Worm (Caenorhabditis elegans): ENCODE data around the gene asna-1.

asna-1 gene

ce11 chrIII:8867922-8868655, 26.8 kb upstream of the asna-1 start (continued):
- TF ChIP-seq lim-7 (GFP tag; IDR thresholded peaks at IDR 0.05) (no peak), unc-130 (GFP tag; optimal IDR thresholded peaks at IDR 0.05) (no peak), lir-3 (tag; optimal IDR thresholded peaks at IDR 0.05) (no peak), cey-2 (tag; optimal IDR thresholded peaks at IDR 0.05; ENCODE audit: borderline replicate concordance, insufficient read depth) (peak; percentile 27), lsy-2 (tag; optimal IDR thresholded peaks at IDR 0.05) (peak in 1 of 2 experiments; percentile 70), zfp-2 (tag; optimal IDR thresholded peaks at IDR 0.05) (no peak), sdz-12 (GFP tag; optimal IDR thresholded peaks at IDR 0.05) (no peak), madf-9 (GFP tag; conservative IDR thresholded peaks at IDR 0.05) (no peak; the same call in 1 of the 2 replicates), hif-1 (tag; optimal IDR thresholded peaks at IDR 0.05) (no peak), hmg-1.1 (GFP tag; IDR thresholded peaks at IDR 0.05) (no peak), ZK337.2 (GFP tag; IDR thresholded peaks at IDR 0.05) (no peak), nhr-11 (tag; optimal IDR thresholded peaks at IDR 0.05) (peak; percentile 24), lin-13 (GFP tag; optimal IDR thresholded peaks at IDR 0.05) (peak; percentile 33), ztf-7 (tag; optimal IDR thresholded peaks at IDR 0.05) (no peak), ceh-82 (tag; optimal IDR thresholded peaks at IDR 0.05) (no peak), gei-8 (GFP tag; optimal IDR thresholded peaks at IDR 0.05) (no peak), daf-19 (GFP tag; conservative IDR thresholded peaks at IDR 0.05) (no peak), lin-29 (GFP tag; IDR thresholded peaks at IDR 0.05) (no peak), dve-1 (tag; optimal IDR thresholded peaks at IDR 0.05; ENCODE audit: insufficient read depth) (peak; percentile 93), zag-1 (tag; optimal IDR thresholded peaks at IDR 0.05) (no peak), skn-1 (tag; optimal IDR thresholded peaks at IDR 0.05) (no peak), F37D6.2 (tag; optimal IDR thresholded peaks at IDR 0.05) (no peak), fkh-10 (GFP tag; optimal IDR thresholded peaks at IDR 0.05) (no peak), mep-1 (tag; optimal IDR thresholded peaks at IDR 0.05) (peak; percentile 61), Y5F2A.4 (GFP tag; optimal IDR thresholded peaks at IDR 0.05) (no peak), ces-1 (GFP tag; optimal IDR thresholded peaks at IDR 0.05) (no peak), dmd-9 (GFP tag; IDR thresholded peaks at IDR 0.05) (no peak), nhr-77 (tag; optimal IDR thresholded peaks at IDR 0.05) (peak; percentile 84), R02D3.7 (tag; optimal IDR thresholded peaks at IDR 0.05) (no peak), nhr-28 (tag; optimal IDR thresholded peaks at IDR 0.05) (peak; percentile 95), daf-16 (GFP tag; optimal IDR thresholded peaks at IDR 0.05) (no peak), daf-16 (tag; optimal IDR thresholded peaks at IDR 0.05) (peak; percentile 96), snpc-4 (tag; optimal IDR thresholded peaks at IDR 0.05) (no peak), arid-1 (GFP tag; conservative IDR thresholded peaks at IDR 0.05) (no peak), nhr-102 (tag; optimal IDR thresholded peaks at IDR 0.05) (no peak), lin-15B (tag; optimal IDR thresholded peaks at IDR 0.05) (no peak), ztf-11 (tag; optimal IDR thresholded peaks at IDR 0.05) (no peak), php-3 (GFP tag; IDR thresholded peaks at IDR 0.05) (no peak), T20F7.1 (GFP tag; optimal IDR thresholded peaks at IDR 0.05) (peak; percentile 55), ctbp-1 (GFP tag; IDR thresholded peaks at IDR 0.05) (no peak), F49E8.2 (tag; optimal IDR thresholded peaks at IDR 0.05; ENCODE audit: borderline replicate concordance) (no peak), Y48G9A.11 (GFP tag; IDR thresholded peaks at IDR 0.05) (no peak), mxl-3 (GFP tag; optimal IDR thresholded peaks at IDR 0.05) (peak; percentile 41), spr-1 (tag; optimal IDR thresholded peaks at IDR 0.05) (no peak), zip-2 (tag; optimal IDR thresholded peaks at IDR 0.05) (no peak), egl-43 (GFP tag; IDR thresholded peaks at IDR 0.05) (no peak), nhr-6 (tag; optimal IDR thresholded peaks at IDR 0.05) (no peak), D1046.2 (GFP tag; IDR thresholded peaks at IDR 0.05) (no peak), unc-62 (GFP tag; optimal IDR thresholded peaks at IDR 0.05 in 1 of 2) (peak in 1 of 2 experiments; percentile 3), unc-62 (tag; optimal IDR thresholded peaks at IDR 0.05) (no peak), daf-12 (tag; optimal IDR thresholded peaks at IDR 0.05) (no peak)

Data from whole organism, L4 larva.